Worm (Caenorhabditis elegans): ENCODE measurements around the gene lab-2.

ce11 chrIII:7290462-7290861 lies 38.9 kb downstream of the lab-2 start, which contains the start of gene algn-11:
- TF ChIP-seq nhr-76 (tag; optimal IDR thresholded peaks at IDR 0.05): no peak
- no peak for TF ChIP-seq rnt-1 (tag; optimal IDR thresholded peaks at IDR 0.05)
- no peak for TF ChIP-seq pag-3 (tag; optimal IDR thresholded peaks at IDR 0.05; ENCODE audit: borderline replicate concordance, insufficient read depth)
- no peak for TF ChIP-seq lin-13 (GFP tag; optimal IDR thresholded peaks at IDR 0.05)
